Worm (Caenorhabditis elegans): ENCODE data around the gene fbxb-57.

ce11 chrV:19278488-19278887 lies 10.1 kb upstream of the fbxb-57 start:
- TF ChIP-seq F13C5.2 (tag; optimal IDR thresholded peaks at IDR 0.05) (no peak), B0310.2 (tag; optimal IDR thresholded peaks at IDR 0.05) (no peak), ets-7 (tag; optimal IDR thresholded peaks at IDR 0.05) (no peak), tbx-11 (GFP tag; IDR thresholded peaks at IDR 0.05) (no peak), sea-1 (GFP tag; conservative IDR thresholded peaks at IDR 0.05) (no peak), pes-1 (GFP tag; IDR thresholded peaks at IDR 0.05) (no peak), ama-1 (optimal IDR thresholded peaks at IDR 0.05) (no peak), hmg-4 (GFP tag; optimal IDR thresholded peaks at IDR 0.05) (no peak), scrt-1 (GFP tag; IDR thresholded peaks at IDR 0.05) (no peak), ceh-13 (GFP tag; optimal IDR thresholded peaks at IDR 0.05) (no peak), tra-4 (tag; optimal IDR thresholded peaks at IDR 0.05) (no peak), ceh-36 (tag; optimal IDR thresholded peaks at IDR 0.05) (no peak), flt-1 (GFP tag; IDR thresholded peaks at IDR 0.05) (no peak), hnd-1 (tag; optimal IDR thresholded peaks at IDR 0.05) (no peak)

All from whole organism, early embryonic.